Worm (Caenorhabditis elegans): ENCODE measurements around the gene Y71H2AL.2.

ce11 chrIII:2716514-2716913, 30.4 kb downstream of the Y71H2AL.2 start, which contains the start of gene tmem-132:
- no peak for TF ChIP-seq rnt-1 (tag; optimal IDR thresholded peaks at IDR 0.05)
- TF ChIP-seq alr-1 (tag; optimal IDR thresholded peaks at IDR 0.05; ENCODE audit: borderline replicate concordance), result no peak
- TF ChIP-seq nhr-47 (tag; optimal IDR thresholded peaks at IDR 0.05), result no peak
- TF ChIP-seq elt-3 (tag; optimal IDR thresholded peaks at IDR 0.05), result no peak
- no peak for TF ChIP-seq sptf-1 (tag; optimal IDR thresholded peaks at IDR 0.05)
- TF ChIP-seq zip-4 (GFP tag; optimal IDR thresholded peaks at IDR 0.05), result no peak
